Worm (Caenorhabditis elegans) whole organism, late embryonic: ENCODE data around the gene rack-1.

ENCODE experiments used
- dmd-4 ChIP-seq: sonication (generic microtip); optimal IDR thresholded peaks from 2 replicates; lab custom pipeline; 2016; ENCODE audit warnings: borderline replicate concordance, missing genetic modification characterization, missing compliant biosample characterization
- elt-2 ChIP-seq: sonication (generic microtip); optimal IDR thresholded peaks from 2 replicates; lab custom pipeline; 2016; ENCODE audit warnings: missing genetic modification reagents, missing genetic modification characterization, missing compliant biosample characterization
- npax-4 ChIP-seq: sonication (generic microtip); optimal IDR thresholded peaks from 2 replicates; lab custom pipeline; 2016; ENCODE audit warnings: missing genetic modification characterization, missing compliant biosample characterization
- pax-1 ChIP-seq: fragments of 150-350 bp; optimal IDR thresholded peaks from 2 replicates; lab custom pipeline; 2014; ENCODE audit warnings: missing biosample characterization, missing genetic modification characterization
- pqm-1 ChIP-seq: sonication (generic microtip); optimal IDR thresholded peaks from 2 replicates; lab custom pipeline; 2016; ENCODE audit warnings: missing genetic modification characterization, missing compliant biosample characterization
- sox-2 ChIP-seq: fragments of 200-800 bp; sonication (Bioruptor generic); IDR thresholded peaks from 2 replicates; pipeline ENCODE4 v1.3.6; 2022; ENCODE audit warnings: missing genetic modification reagents, missing genetic modification characterization, missing compliant biosample characterization
- tbx-7 ChIP-seq: sonication (generic microtip); optimal IDR thresholded peaks from 2 replicates; lab custom pipeline; 2016; ENCODE audit warnings: missing genotype, missing genetic modification characterization, missing compliant biosample characterization

- TF ChIP-seq elt-2 (tag; lab: Kevin White, UChicago) (no peak), npax-4 (tag; lab: Kevin White, UChicago) (no peak), dmd-4 (tag; lab: Kevin White, UChicago) (no peak), tbx-7 (tag; lab: Kevin White, UChicago) (no peak), pax-1 (tag; lab: Kevin White, UChicago) (no peak), pqm-1 (no peak), sox-2 (GFP tag; lab: Robert Waterston, UW) (no peak)
These were observed 34.5 kb upstream of the rack-1 start, which contains the start of the genes gst-2, gst-4 and dhs-12 for ce11 chrIV:10141930-10142505.
